Worm (Caenorhabditis elegans): ENCODE results near the gene zig-13.
"Not testable (repeated sequence)": the region's sequence is repeated elsewhere in the genome, so short reads cannot be mapped to it uniquely, and the experiment has no call there.

zig-13 gene

ce11 chrIII:121983-122449 is 34.5 kb downstream of the zig-13 start, which contains the start of gene C29F9.12:
TSS of gene C29F9.12 (minus strand) at chrIII:122033.
- TF ChIP-seq elt-1 (tag; optimal IDR thresholded peaks at IDR 0.05; ENCODE audit: borderline replicate concordance, insufficient read depth); ztf-11 (tag; optimal IDR thresholded peaks at IDR 0.05); nhr-76 (tag; optimal IDR thresholded peaks at IDR 0.05): not testable (repeated sequence)

ce11 chrIII:120199-120598 is 36.3 kb downstream of the zig-13 start, which contains the start of gene pals-24:
TSS of gene pals-24 (plus strand) at chrIII:120435.
- no peak for TF ChIP-seq bed-3 (GFP tag; optimal IDR thresholded peaks at IDR 0.05)

- TF ChIP-seq ces-1 (GFP tag; optimal IDR thresholded peaks at IDR 0.05) (no peak), sptf-1 (tag; optimal IDR thresholded peaks at IDR 0.05) (no peak), ceh-43 (GFP tag; optimal IDR thresholded peaks at IDR 0.05) (no peak), ceh-39 (tag; optimal IDR thresholded peaks at IDR 0.05) (no peak), unc-39 (tag; optimal IDR thresholded peaks at IDR 0.05) (no peak), pha-4 (tag; optimal IDR thresholded peaks at IDR 0.05) (no peak), hlh-1 (tag; optimal IDR thresholded peaks at IDR 0.05) (no peak), ham-2 (GFP tag; optimal IDR thresholded peaks at IDR 0.05) (no peak), mab-5 (tag; optimal IDR thresholded peaks at IDR 0.05) (no peak), elt-3 (tag; optimal IDR thresholded peaks at IDR 0.05) (no peak), drap-1 (GFP tag; optimal IDR thresholded peaks at IDR 0.05) (no peak), bed-3 (GFP tag; optimal IDR thresholded peaks at IDR 0.05) (no peak), ztf-11 (tag; optimal IDR thresholded peaks at IDR 0.05) (no peak), blmp-1 (tag; optimal IDR thresholded peaks at IDR 0.05) (no peak), mls-2 (tag; optimal IDR thresholded peaks at IDR 0.05) (no peak), lsy-2 (tag; optimal IDR thresholded peaks at IDR 0.05) (no peak), cnd-1 (tag; optimal IDR thresholded peaks at IDR 0.05) (no peak)
Observed at ce11 chrIII:117857-118256, 38.7 kb downstream of the zig-13 start.

ce11 chrIII:117210-117609 is 39.3 kb downstream of the zig-13 start, which contains the start of gene C29F9.5:
TSS of gene C29F9.5 (plus strand) at chrIII:117510.
- TF ChIP-seq bed-3 (GFP tag; optimal IDR thresholded peaks at IDR 0.05) = no peak
- no peak for TF ChIP-seq M03D4.4 (tag; optimal IDR thresholded peaks at IDR 0.05)
- TF ChIP-seq unc-120 (tag; optimal IDR thresholded peaks at IDR 0.05; ENCODE audit: poor library complexity, severe bottlenecking) = no peak
- TF ChIP-seq ztf-11 (tag; optimal IDR thresholded peaks at IDR 0.05) = no peak
- no peak for TF ChIP-seq elt-1 (tag; optimal IDR thresholded peaks at IDR 0.05; ENCODE audit: borderline replicate concordance, insufficient read depth)
- no peak for TF ChIP-seq hlh-1 (tag; optimal IDR thresholded peaks at IDR 0.05)
- no peak for TF ChIP-seq nhr-28 (tag; optimal IDR thresholded peaks at IDR 0.05)
- TF ChIP-seq snpc-4 (tag; optimal IDR thresholded peaks at IDR 0.05) = no peak
- no peak for TF ChIP-seq ceh-43 (GFP tag; optimal IDR thresholded peaks at IDR 0.05)
- TF ChIP-seq blmp-1 (tag; optimal IDR thresholded peaks at IDR 0.05) = no peak
- TF ChIP-seq mab-5 (tag; optimal IDR thresholded peaks at IDR 0.05) = no peak
- no peak for TF ChIP-seq elt-3 (tag; optimal IDR thresholded peaks at IDR 0.05)
- no peak for TF ChIP-seq zip-8 (tag; optimal IDR thresholded peaks at IDR 0.05)
- no peak for TF ChIP-seq nhr-76 (tag; optimal IDR thresholded peaks at IDR 0.05)
- TF ChIP-seq lin-32 (GFP tag; optimal IDR thresholded peaks at IDR 0.05) = no peak
- no peak for TF ChIP-seq unc-39 (tag; optimal IDR thresholded peaks at IDR 0.05)
- TF ChIP-seq unc-62 (GFP tag; optimal IDR thresholded peaks at IDR 0.05) = no peak
- no peak for TF ChIP-seq nhr-237 (tag; optimal IDR thresholded peaks at IDR 0.05)
- TF ChIP-seq nhr-2 (tag; optimal IDR thresholded peaks at IDR 0.05) = no peak

- no peak for TF ChIP-seq hlh-1 (tag; optimal IDR thresholded peaks at IDR 0.05)
- no peak for TF ChIP-seq tbx-8 (GFP tag; optimal IDR thresholded peaks at IDR 0.05)
- TF ChIP-seq nhr-12 (tag; optimal IDR thresholded peaks at IDR 0.05) = no peak
- TF ChIP-seq mep-1 (tag; optimal IDR thresholded peaks at IDR 0.05) = no peak
- no peak for TF ChIP-seq flh-1 (GFP tag; optimal IDR thresholded peaks at IDR 0.05)
- TF ChIP-seq snpc-4 (tag; optimal IDR thresholded peaks at IDR 0.05) = no peak
- no peak for TF ChIP-seq blmp-1 (tag; optimal IDR thresholded peaks at IDR 0.05)
- TF ChIP-seq nhr-76 (tag; optimal IDR thresholded peaks at IDR 0.05) = no peak
- no peak for TF ChIP-seq unc-39 (tag; optimal IDR thresholded peaks at IDR 0.05)
- no peak for TF ChIP-seq sptf-1 (tag; optimal IDR thresholded peaks at IDR 0.05)
- TF ChIP-seq bed-3 (GFP tag; optimal IDR thresholded peaks at IDR 0.05) = no peak
- TF ChIP-seq ces-1 (GFP tag; optimal IDR thresholded peaks at IDR 0.05) = no peak
Observed at ce11 chrIII:114603-115002, 41.9 kb downstream of the zig-13 start, which contains the start of gene C29F9.6. TSS of gene C29F9.6 (plus strand) at chrIII:114903.
